Fruit fly (Drosophila melanogaster): ENCODE results near the gene CG31917.

The CG31917 gene

dm6 chr2L:5009306-5010030 is 1.2 kb downstream of the CG31917 start, which contains the start of gene Rtnl1 (continued):
- TF ChIP-seq CG10267 (tag; optimal IDR thresholded peaks at IDR 0.05) (peak; percentile 65), CG14441 (GFP tag; IDR thresholded peaks at IDR 0.05) (no peak), Hsf (GFP tag; optimal IDR thresholded peaks at IDR 0.05) (peak; percentile 31), ssp (GFP tag; IDR thresholded peaks at IDR 0.05) (no peak), ash1 (GFP tag; optimal IDR thresholded peaks at IDR 0.05) (no peak), Max (GFP tag; optimal IDR thresholded peaks at IDR 0.05) (no peak), salm (tag; optimal IDR thresholded peaks at IDR 0.05) (peak; percentile 9), stc (GFP tag; IDR thresholded peaks at IDR 0.05) (no peak), esg (GFP tag; conservative IDR thresholded peaks at IDR 0.05) (no peak), Oli (tag; optimal IDR thresholded peaks at IDR 0.05) (no peak), CG13624 (GFP tag; optimal IDR thresholded peaks at IDR 0.05) (peak; percentile 71), Atf6 (GFP tag; IDR thresholded peaks at IDR 0.05) (no peak), TFAM (GFP tag; optimal IDR thresholded peaks at IDR 0.05) (no peak), da (GFP tag; optimal IDR thresholded peaks at IDR 0.05) (no peak), bab2 (GFP tag; optimal IDR thresholded peaks at IDR 0.05) (no peak)

DNA sequence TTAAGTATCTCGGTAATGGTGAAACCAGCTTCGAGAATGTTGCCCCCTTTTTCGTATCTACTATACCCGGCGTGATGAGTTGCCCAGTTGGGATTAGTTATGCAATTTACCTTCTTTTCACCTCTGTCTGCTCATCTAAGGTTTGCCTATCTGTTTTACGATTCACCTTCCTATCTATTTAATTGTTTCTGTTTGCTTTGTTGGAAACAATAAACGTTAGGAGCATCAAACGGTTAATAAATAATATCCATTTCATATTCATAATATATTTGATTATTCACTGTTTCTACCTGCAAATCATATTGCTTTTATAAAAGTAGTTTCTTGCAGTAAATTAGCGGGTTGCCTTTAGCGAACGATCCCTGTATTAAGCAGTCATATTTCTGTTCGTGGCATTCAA is 3.4 kb downstream of the CG31917 start:
- TF ChIP-seq gsb (GFP tag; IDR thresholded peaks at IDR 0.05): no peak
- peak; percentile 40; the same call in 1 of the 2 replicates for TF ChIP-seq slbo (GFP tag; IDR thresholded peaks at IDR 0.05)
- no peak for TF ChIP-seq bbx (GFP tag; IDR thresholded peaks at IDR 0.05; ENCODE audit: partially characterized antibody)
- peak; percentile 7 for TF ChIP-seq Meics (GFP tag; optimal IDR thresholded peaks at IDR 0.05)
- peak; percentile 21 for TF ChIP-seq lab (GFP tag; optimal IDR thresholded peaks at IDR 0.05)
- peak; percentile 24 for TF ChIP-seq CG2120 (GFP tag; optimal IDR thresholded peaks at IDR 0.05)
- TF ChIP-seq CG2678 (tag; optimal IDR thresholded peaks at IDR 0.05): peak; percentile 29
- no peak for TF ChIP-seq unc-4 (GFP tag; IDR thresholded peaks at IDR 0.05; ENCODE audit: partially characterized antibody)
- peak in 1 of 2 experiments; percentile 43 for TF ChIP-seq Pdp1 (GFP tag; optimal IDR thresholded peaks at IDR 0.05)
- TF ChIP-seq Drgx (GFP tag; IDR thresholded peaks at IDR 0.05): 0 out of 2 replicates have a peak, but pooled peaks have one; percentile 9
- TF ChIP-seq cwo (GFP tag; optimal IDR thresholded peaks at IDR 0.05): peak; percentile 14
- peak; percentile 17 for TF ChIP-seq sens (GFP tag)
- TF ChIP-seq grau (tag; optimal IDR thresholded peaks at IDR 0.05): peak; percentile 65
- TF ChIP-seq klu (GFP tag; IDR thresholded peaks at IDR 0.05): no peak
- TF ChIP-seq CG9932 (GFP tag; IDR thresholded peaks at IDR 0.05): peak; percentile 20; the same call in 1 of the 2 replicates
- TF ChIP-seq CG3281 (GFP tag; optimal IDR thresholded peaks at IDR 0.05): peak; percentile 20
- TF ChIP-seq Rfx (GFP tag; IDR thresholded peaks at IDR 0.05): peak; percentile 8; the same call in 1 of the 2 replicates
- 0 out of 3 replicates have a peak, but pooled peaks have one; percentile 18 for TF ChIP-seq CG11695 (GFP tag; IDR thresholded peaks at IDR 0.05)

DNA sequence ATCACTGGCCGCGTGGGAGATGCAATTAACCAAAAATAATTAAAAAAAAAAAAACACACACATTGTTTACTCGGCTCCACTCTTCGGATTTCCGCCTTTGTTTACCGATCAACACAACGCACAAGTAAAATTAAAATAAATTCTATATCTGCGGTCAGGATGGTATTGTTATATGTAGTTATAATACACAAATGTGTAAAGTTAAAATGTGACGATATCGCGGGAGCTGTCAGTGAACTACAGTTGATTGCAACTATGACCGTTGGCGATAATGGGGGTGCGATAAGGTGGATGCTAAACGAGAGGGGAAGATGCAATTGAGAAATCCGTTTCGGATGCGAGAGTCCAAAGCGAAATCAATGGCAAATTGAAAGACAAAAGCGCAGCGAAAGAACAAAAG is 4.3 kb downstream of the CG31917 start:
- TF ChIP-seq Mad (GFP tag; optimal IDR thresholded peaks at IDR 0.05): no peak
- no peak for TF ChIP-seq dm (GFP tag; optimal IDR thresholded peaks at IDR 0.05)
- TF ChIP-seq sr (GFP tag; IDR thresholded peaks at IDR 0.05): peak; percentile 24; the same call in 1 of the 3 replicates
- peak; percentile 55 for TF ChIP-seq sens (GFP tag)

- TF ChIP-seq Neu2 (GFP tag; optimal IDR thresholded peaks at IDR 0.05; ENCODE audit: borderline replicate concordance) (no peak), CG18764 (GFP tag; optimal IDR thresholded peaks at IDR 0.05) (no peak), sisA (GFP tag; IDR thresholded peaks at IDR 0.05) (no peak), Antp (GFP tag; optimal IDR thresholded peaks at IDR 0.05) (no peak), danr (GFP tag; IDR thresholded peaks at IDR 0.05) (no peak), z (GFP tag; IDR thresholded peaks at IDR 0.05) (0 out of 3 replicates have a peak, but pooled peaks have one; percentile 24), CG17612 (GFP tag; IDR thresholded peaks at IDR 0.05) (no peak), Eip74EF (GFP tag; optimal IDR thresholded peaks at IDR 0.05) (no peak), CG6791 (GFP tag; IDR thresholded peaks at IDR 0.05; ENCODE audit: partially characterized antibody) (0 out of 3 replicates have a peak, but pooled peaks have one; percentile 26), Hr78 (GFP tag; optimal IDR thresholded peaks at IDR 0.05) (peak in 1 of 2 experiments; percentile 89), Adf1 (GFP tag; IDR thresholded peaks at IDR 0.05) (no peak), dan (GFP tag; IDR thresholded peaks at IDR 0.05) (no peak)
These were observed 5.2 kb downstream of the CG31917 start for dm6 chr2L:5005464-5005764.

All from whole organism, embryonic.